Worm (Caenorhabditis elegans): Measurements from ENCODE around the gene nhr-72.

Gene nhr-72

ce11 chrII:3806964-3807363 lies 43.6 kb downstream of the nhr-72 start, which contains the start of gene F54D10.4:
TSS of gene F54D10.4 (minus strand) at chrII:3807064.
- TF ChIP-seq hmg-4 (GFP tag; optimal IDR thresholded peaks at IDR 0.05) (no peak), tra-4 (tag; optimal IDR thresholded peaks at IDR 0.05) (no peak), ama-1 (optimal IDR thresholded peaks at IDR 0.05) (no peak), scrt-1 (GFP tag; IDR thresholded peaks at IDR 0.05) (no peak), aly-1 (tag; optimal IDR thresholded peaks at IDR 0.05) (no peak), ceh-13 (GFP tag; optimal IDR thresholded peaks at IDR 0.05) (no peak), ceh-36 (tag; optimal IDR thresholded peaks at IDR 0.05) (no peak), B0310.2 (tag; optimal IDR thresholded peaks at IDR 0.05) (no peak), hnd-1 (tag; optimal IDR thresholded peaks at IDR 0.05) (no peak), tbx-37 (GFP tag; conservative IDR thresholded peaks at IDR 0.05) (no peak), tbx-11 (GFP tag; IDR thresholded peaks at IDR 0.05) (no peak), sea-1 (GFP tag; conservative IDR thresholded peaks at IDR 0.05) (no peak), hmbx-1 (tag; optimal IDR thresholded peaks at IDR 0.05) (no peak)

- TF ChIP-seq F13C5.2 (tag; optimal IDR thresholded peaks at IDR 0.05) (no peak), ceh-13 (GFP tag; optimal IDR thresholded peaks at IDR 0.05) (no peak), aly-1 (tag; optimal IDR thresholded peaks at IDR 0.05) (no peak), tbx-37 (GFP tag; conservative IDR thresholded peaks at IDR 0.05) (no peak), tbx-11 (GFP tag; IDR thresholded peaks at IDR 0.05) (no peak), ceh-36 (tag; optimal IDR thresholded peaks at IDR 0.05) (no peak), hnd-1 (tag; optimal IDR thresholded peaks at IDR 0.05) (no peak), hmbx-1 (tag; optimal IDR thresholded peaks at IDR 0.05) (no peak), flt-1 (GFP tag; IDR thresholded peaks at IDR 0.05) (no peak), ama-1 (optimal IDR thresholded peaks at IDR 0.05) (no peak), pes-1 (GFP tag; IDR thresholded peaks at IDR 0.05) (no peak), scrt-1 (GFP tag; IDR thresholded peaks at IDR 0.05) (no peak), B0310.2 (tag; optimal IDR thresholded peaks at IDR 0.05) (no peak), ets-7 (tag; optimal IDR thresholded peaks at IDR 0.05) (no peak), sea-1 (GFP tag; conservative IDR thresholded peaks at IDR 0.05) (no peak), tra-4 (tag; optimal IDR thresholded peaks at IDR 0.05) (no peak), hmg-4 (GFP tag; optimal IDR thresholded peaks at IDR 0.05) (no peak)
Measured at ce11 chrII:3805518-3805917, 45.0 kb downstream of the nhr-72 start.

- TF ChIP-seq sea-1 (GFP tag; conservative IDR thresholded peaks at IDR 0.05), result no peak
- no peak for TF ChIP-seq tbx-11 (GFP tag; IDR thresholded peaks at IDR 0.05)
- no peak for TF ChIP-seq hmg-4 (GFP tag; optimal IDR thresholded peaks at IDR 0.05)
- TF ChIP-seq ama-1 (optimal IDR thresholded peaks at IDR 0.05), result no peak
- no peak for TF ChIP-seq ceh-36 (tag; optimal IDR thresholded peaks at IDR 0.05)
- no peak for TF ChIP-seq F13C5.2 (tag; optimal IDR thresholded peaks at IDR 0.05)
- TF ChIP-seq tbx-37 (GFP tag; conservative IDR thresholded peaks at IDR 0.05), result no peak
- TF ChIP-seq scrt-1 (GFP tag; IDR thresholded peaks at IDR 0.05), result no peak
- no peak for TF ChIP-seq aly-1 (tag; optimal IDR thresholded peaks at IDR 0.05)
- no peak for TF ChIP-seq hmbx-1 (tag; optimal IDR thresholded peaks at IDR 0.05)
- TF ChIP-seq hnd-1 (tag; optimal IDR thresholded peaks at IDR 0.05), result no peak
- no peak for TF ChIP-seq ets-7 (tag; optimal IDR thresholded peaks at IDR 0.05)
- no peak for TF ChIP-seq B0310.2 (tag; optimal IDR thresholded peaks at IDR 0.05)
- no peak for TF ChIP-seq tra-4 (tag; optimal IDR thresholded peaks at IDR 0.05)
- TF ChIP-seq flt-1 (GFP tag; IDR thresholded peaks at IDR 0.05), result no peak
- no peak for TF ChIP-seq ceh-13 (GFP tag; optimal IDR thresholded peaks at IDR 0.05)
Measured at ce11 chrII:3803219-3803618, 47.3 kb downstream of the nhr-72 start, which contains the start of gene ins-32. TSS of gene ins-32 (minus strand) at chrII:3803319.
